Worm (Caenorhabditis elegans) whole organism, L4/young adult: ENCODE results near the gene scp-1.

Experiments used
- W03F9.2 ChIP-seq: fragments of 150-350 bp; optimal IDR thresholded peaks from 2 replicates; lab custom pipeline; 2014; ENCODE audit warnings: missing biosample characterization, missing genetic modification characterization
- dao-5 ChIP-seq: sonication (generic microtip); optimal IDR thresholded peaks from 2 replicates; lab custom pipeline; 2016; ENCODE audit warnings: missing genotype, missing genetic modification characterization, moderate library complexity, missing compliant biosample characterization
- him-1 ChIP-seq: sonication (generic microtip); optimal IDR thresholded peaks from 2 replicates; lab custom pipeline; 2016; ENCODE audit warnings: missing genotype, missing genetic modification reagents, missing genetic modification characterization, missing compliant biosample characterization

DNA sequence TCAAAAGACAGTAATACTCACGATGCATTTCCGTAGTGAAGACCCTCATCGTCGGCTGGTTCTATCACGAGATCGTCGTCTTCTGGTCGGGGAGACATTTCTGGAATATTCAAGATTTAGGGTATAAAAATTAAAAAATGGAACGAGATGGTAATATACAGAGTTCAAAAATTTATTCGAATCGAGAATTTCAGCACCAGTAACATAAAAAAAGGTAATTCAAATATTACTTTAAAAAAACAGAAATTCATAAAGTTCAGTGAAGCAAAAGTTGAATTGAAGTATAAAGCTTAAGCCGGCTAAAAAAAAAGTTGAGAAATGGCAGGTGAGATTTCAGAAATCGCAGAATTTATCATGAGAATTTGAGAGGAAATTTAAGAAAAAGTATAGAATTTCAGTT lies 23.6 kb upstream of the scp-1 start, which contains the start of gene cam-1:
- TF ChIP-seq him-1 (tag; lab: Kevin White, UChicago) (no peak), W03F9.2 (tag; lab: Kevin White, UChicago) (no peak), dao-5 (tag; lab: Kevin White, UChicago) (no peak)
